Fruit fly (Drosophila melanogaster) whole organism, embryonic: ENCODE data around the gene drongo.

Experiments
- Antp ChIP-seq: fragments of 200-800 bp; sonication (Bioruptor generic); optimal IDR thresholded peaks from 3 replicates; lab custom pipeline; 2016; ENCODE audit warnings: missing biosample characterization, missing genetic modification characterization
- BtbVII ChIP-seq: fragments of 200-800 bp; sonication (Bioruptor generic); optimal IDR thresholded peaks from 3 replicates; lab custom pipeline; 2017; ENCODE audit warnings: missing biosample characterization, mild to moderate bottlenecking, missing genetic modification characterization
- CG10431 ChIP-seq: fragments of 200-800 bp; sonication (Bioruptor generic); optimal IDR thresholded peaks from 3 replicates; lab custom pipeline; 2018; ENCODE audit warnings: missing biosample characterization, mild to moderate bottlenecking, missing genetic modification characterization
- CG10565 ChIP-seq: fragments of 200-800 bp; sonication (Bioruptor generic); optimal IDR thresholded peaks from 3 replicates; lab custom pipeline; 2016; ENCODE audit warnings: missing biosample characterization, mild to moderate bottlenecking, missing genetic modification characterization
- CG11695 ChIP-seq: fragments of 200-800 bp; sonication (Bioruptor generic); IDR thresholded peaks from 3 replicates; pipeline ENCODE4 v1.3.6; 2022; ENCODE audit warnings: missing biosample characterization, missing genetic modification characterization
- CG12104 ChIP-seq: fragments of 200-800 bp; sonication (Bioruptor generic); optimal IDR thresholded peaks from 3 replicates; lab custom pipeline; 2016; ENCODE audit warnings: missing biosample characterization, missing genetic modification characterization
- CG12155 ChIP-seq: fragments of 200-800 bp; sonication (Bioruptor generic); optimal IDR thresholded peaks from 3 replicates; lab custom pipeline; 2016; ENCODE audit warnings: missing biosample characterization, missing genetic modification characterization
- CG15073 ChIP-seq: fragments of 200-800 bp; sonication (Bioruptor generic); optimal IDR thresholded peaks from 2 replicates; lab custom pipeline; 2016; ENCODE audit warnings: missing biosample characterization, missing genetic modification characterization
- CG1602 ChIP-seq: fragments of 200-800 bp; sonication (Bioruptor generic); optimal IDR thresholded peaks from 3 replicates; lab custom pipeline; 2016; ENCODE audit warnings: missing biosample characterization, missing genetic modification characterization
- CG1647 ChIP-seq: fragments of 200-800 bp; sonication (Bioruptor generic); optimal IDR thresholded peaks from 3 replicates; lab custom pipeline; 2016; ENCODE audit warnings: missing biosample characterization, missing genetic modification characterization
- CG17186 ChIP-seq: fragments of 200-800 bp; sonication (Bioruptor generic); optimal IDR thresholded peaks from 3 replicates; lab custom pipeline; 2017; ENCODE audit warnings: missing biosample characterization, missing genetic modification reagents, missing genetic modification characterization
- CG17829 ChIP-seq: fragments of 200-800 bp; optimal IDR thresholded peaks from 2 replicates; lab custom pipeline; 2019; ENCODE audit warnings: missing biosample characterization, mild to moderate bottlenecking, missing genetic modification characterization, moderate library complexity
- CG18262 ChIP-seq: fragments of 200-800 bp; optimal IDR thresholded peaks from 3 replicates; lab custom pipeline; 2019; ENCODE audit warnings: missing biosample characterization, mild to moderate bottlenecking, missing genetic modification characterization, moderate library complexity
- CG3065 ChIP-seq: fragments of 200-800 bp; sonication (Bioruptor generic); optimal IDR thresholded peaks from 2 replicates; lab custom pipeline; 2016; ENCODE audit warnings: missing biosample characterization, missing genetic modification characterization
- CG32532 ChIP-seq: fragments of 200-800 bp; sonication (Bioruptor generic); IDR thresholded peaks from 2 replicates; pipeline ENCODE4 v1.3.6; 2022; ENCODE audit warnings: missing biosample characterization, missing genetic modification characterization
- CG34224 ChIP-seq: fragments of 200-800 bp; sonication (Bioruptor generic); IDR thresholded peaks from 3 replicates; pipeline ENCODE4 v1.3.6; 2022; ENCODE audit warnings: missing biosample characterization, missing genetic modification characterization; ENCODE audit not compliant: partially characterized antibody
- CG3847 ChIP-seq: fragments of 200-800 bp; sonication (Bioruptor generic); IDR thresholded peaks from 2 replicates; pipeline ENCODE4 v1.3.6; 2022; ENCODE audit warnings: missing biosample characterization, missing genetic modification characterization
- CG3995 ChIP-seq: fragments of 200-800 bp; sonication (Bioruptor generic); optimal IDR thresholded peaks from 3 replicates; lab custom pipeline; 2016; ENCODE audit warnings: missing biosample characterization, missing genetic modification characterization
- CG4820 ChIP-seq: fragments of 200-800 bp; sonication (Bioruptor generic); optimal IDR thresholded peaks from 3 replicates; lab custom pipeline; 2016; ENCODE audit warnings: missing biosample characterization, missing genetic modification characterization
- CG8281 ChIP-seq: fragments of 200-800 bp; sonication (Bioruptor generic); optimal IDR thresholded peaks from 2 replicates; lab custom pipeline; 2018; ENCODE audit warnings: missing biosample characterization, mild to moderate bottlenecking, missing genetic modification characterization, moderate library complexity
- CG8359 ChIP-seq: fragments of 200-800 bp; sonication (Bioruptor generic); optimal IDR thresholded peaks from 2 replicates; lab custom pipeline; 2017; ENCODE audit warnings: missing biosample characterization, mild to moderate bottlenecking, missing genetic modification characterization, borderline replicate concordance
- CG9817 ChIP-seq: fragments of 200-800 bp; sonication (Bioruptor generic); optimal IDR thresholded peaks from 2 replicates; lab custom pipeline; 2018; ENCODE audit warnings: missing biosample characterization, mild to moderate bottlenecking, missing genetic modification characterization, moderate library complexity
- CHES-1-like ChIP-seq: fragments of 200-800 bp; sonication (Bioruptor generic); optimal IDR thresholded peaks from 2 replicates; lab custom pipeline; 2016; ENCODE audit warnings: missing biosample characterization, missing genetic modification characterization
- D19A ChIP-seq: fragments of 200-800 bp; optimal IDR thresholded peaks from 3 replicates; lab custom pipeline; 2019; ENCODE audit warnings: missing biosample characterization, mild to moderate bottlenecking, missing genetic modification characterization, moderate library complexity
- Doc2 ChIP-seq: fragments of 200-800 bp; sonication (Bioruptor generic); IDR thresholded peaks from 2 replicates; pipeline ENCODE4 v1.3.6; 2022; ENCODE audit warnings: missing biosample characterization, missing genetic modification characterization
- E2f1 ChIP-seq: fragments of 200-800 bp; sonication (Bioruptor generic); IDR thresholded peaks from 2 replicates; pipeline ENCODE4 v1.3.6; 2022; ENCODE audit warnings: missing biosample characterization, missing genetic modification characterization
- H15 ChIP-seq: fragments of 200-800 bp; sonication (Bioruptor generic); IDR thresholded peaks from 3 replicates; pipeline ENCODE4 v1.3.6; 2022; ENCODE audit warnings: missing biosample characterization, missing genetic modification characterization
- Hand ChIP-seq: fragments of 200-800 bp; sonication (Bioruptor generic); optimal IDR thresholded peaks from 2 replicates; lab custom pipeline; 2017; ENCODE audit warnings: mild to moderate bottlenecking, missing biosample characterization, missing genetic modification reagents, missing genetic modification characterization
- Hr3 ChIP-seq: fragments of 200-800 bp; sonication (Bioruptor generic); optimal IDR thresholded peaks from 3 replicates; lab custom pipeline; 2016; ENCODE audit warnings: missing biosample characterization, missing genetic modification characterization
- Kr ChIP-seq: fragments of 200-800 bp; sonication (Bioruptor generic); optimal IDR thresholded peaks from 2 replicates; lab custom pipeline; 2017; ENCODE audit warnings: missing biosample characterization, mild to moderate bottlenecking, missing genetic modification characterization
- NfI ChIP-seq: fragments of 200-800 bp; sonication (Bioruptor generic); optimal IDR thresholded peaks from 3 replicates; lab custom pipeline; 2018; ENCODE audit warnings: missing biosample characterization, mild to moderate bottlenecking, missing genetic modification characterization, moderate library complexity
- Opbp ChIP-seq: fragments of 200-800 bp; sonication (Bioruptor generic); IDR thresholded peaks from 3 replicates; pipeline ENCODE4 v1.3.6; 2022; ENCODE audit warnings: missing biosample characterization, missing genetic modification characterization; ENCODE audit not compliant: partially characterized antibody
- Sry-β ChIP-seq: fragments of 200-800 bp; sonication (Bioruptor generic); optimal IDR thresholded peaks from 2 replicates; lab custom pipeline; 2018; ENCODE audit warnings: missing biosample characterization, mild to moderate bottlenecking, missing genetic modification characterization, moderate library complexity
- YL-1 ChIP-seq: fragments of 200-800 bp; sonication (Bioruptor generic); optimal IDR thresholded peaks from 3 replicates; lab custom pipeline; 2017; ENCODE audit warnings: missing biosample characterization, mild to moderate bottlenecking, missing genetic modification characterization
- amos ChIP-seq: fragments of 200-800 bp; sonication (Bioruptor generic); IDR thresholded peaks from 2 replicates; pipeline ENCODE4 v1.3.6; 2022; ENCODE audit warnings: missing biosample characterization, missing genetic modification characterization; ENCODE audit not compliant: partially characterized antibody
- bbx ChIP-seq: fragments of 200-800 bp; sonication (Bioruptor generic); IDR thresholded peaks from 2 replicates; pipeline ENCODE4 v1.3.6; 2022; ENCODE audit warnings: missing biosample characterization, missing genetic modification characterization; ENCODE audit not compliant: partially characterized antibody
- btn ChIP-seq: fragments of 200-800 bp; sonication (Bioruptor generic); optimal IDR thresholded peaks from 2 replicates; lab custom pipeline; 2016; ENCODE audit warnings: missing biosample characterization, missing genetic modification characterization
- crc ChIP-seq: fragments of 200-800 bp; sonication (Bioruptor generic); optimal IDR thresholded peaks from 2 replicates; lab custom pipeline; 2016; ENCODE audit warnings: missing biosample characterization, missing genetic modification characterization
- dan ChIP-seq: fragments of 200-800 bp; sonication (Bioruptor generic); IDR thresholded peaks from 2 replicates; pipeline ENCODE4 v1.3.6; 2022; ENCODE audit warnings: missing biosample characterization, missing genetic modification characterization
- jigr1 ChIP-seq: fragments of 200-800 bp; sonication (Bioruptor generic); IDR thresholded peaks from 3 replicates; pipeline ENCODE4 v1.3.6; 2022; ENCODE audit warnings: missing biosample characterization, missing genetic modification characterization
- nerfin-2 ChIP-seq: fragments of 200-800 bp; sonication (Bioruptor generic); IDR thresholded peaks from 2 replicates; pipeline ENCODE4 v1.3.6; 2022; ENCODE audit warnings: missing biosample characterization, missing genetic modification characterization; ENCODE audit not compliant: partially characterized antibody
- ranshi ChIP-seq: fragments of 200-800 bp; sonication (Bioruptor generic); IDR thresholded peaks from 2 replicates; pipeline ENCODE4 v1.3.6; 2022; ENCODE audit warnings: missing biosample characterization, missing genetic modification characterization
- repo ChIP-seq: fragments of 200-800 bp; sonication (Bioruptor generic); optimal IDR thresholded peaks from 2 replicates; lab custom pipeline; 2016; ENCODE audit warnings: missing biosample characterization, missing genetic modification characterization
- sima ChIP-seq: fragments of 200-800 bp; sonication (Bioruptor generic); optimal IDR thresholded peaks from 2 replicates; lab custom pipeline; 2016; ENCODE audit warnings: missing biosample characterization, missing genetic modification characterization
- so ChIP-seq: fragments of 200-800 bp; sonication (Bioruptor generic); IDR thresholded peaks from 3 replicates; pipeline ENCODE4 v1.3.6; 2022; ENCODE audit warnings: missing biosample characterization, missing genetic modification characterization
- sr ChIP-seq: fragments of 200-800 bp; sonication (Bioruptor generic); IDR thresholded peaks from 3 replicates; pipeline ENCODE4 v1.3.6; 2022; ENCODE audit warnings: missing biosample characterization, missing genetic modification characterization
- tap ChIP-seq: fragments of 200-800 bp; optimal IDR thresholded peaks from 3 replicates; lab custom pipeline; 2019; ENCODE audit warnings: missing biosample characterization, mild to moderate bottlenecking, missing genetic modification characterization, moderate library complexity
- tio ChIP-seq: fragments of 200-800 bp; sonication (Bioruptor generic); optimal IDR thresholded peaks from 2 replicates; lab custom pipeline; 2017; ENCODE audit warnings: missing biosample characterization, missing genetic modification characterization, inconsistent platforms
- tup ChIP-seq: fragments of 200-800 bp; sonication (Bioruptor generic); optimal IDR thresholded peaks from 2 replicates; lab custom pipeline; 2016; ENCODE audit warnings: missing biosample characterization, mild to moderate bottlenecking, missing genetic modification characterization, moderate library complexity
- vfl ChIP-seq: fragments of 200-800 bp; sonication (Bioruptor generic); optimal IDR thresholded peaks from 2 replicates; lab custom pipeline; 2016; ENCODE audit warnings: missing biosample characterization, missing genetic modification characterization
- zen ChIP-seq: fragments of 200-800 bp; sonication (Bioruptor generic); optimal IDR thresholded peaks from 3 replicates; lab custom pipeline; 2018; ENCODE audit warnings: missing biosample characterization, mild to moderate bottlenecking, missing genetic modification characterization, moderate library complexity

The drongo gene

DNA sequence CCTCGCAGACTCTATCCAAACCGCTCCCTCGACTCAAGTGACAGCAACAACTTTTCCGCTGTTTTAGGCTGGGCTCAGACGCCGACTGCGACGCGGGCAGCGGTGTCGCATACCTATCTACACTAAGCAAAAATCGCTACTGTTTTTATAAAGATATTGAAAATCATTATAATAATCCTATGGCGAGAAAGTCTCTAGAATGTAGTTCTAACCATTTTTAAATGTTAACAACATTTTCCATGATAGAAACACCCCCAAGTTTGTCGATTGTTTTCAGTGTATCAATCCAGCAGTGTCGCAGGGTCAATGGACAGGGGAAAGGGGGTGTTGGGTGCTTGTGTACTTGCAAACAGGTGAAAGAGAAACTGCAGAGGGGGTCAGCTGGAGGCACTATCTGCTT is 15.0 kb upstream of the drongo start (continued):
- peak; percentile 95 for TF ChIP-seq CG12155 (GFP tag; lab: Kevin White, UChicago)
- peak; percentile 96 for TF ChIP-seq CG4820
- peak; percentile 88 for TF ChIP-seq sima (GFP tag; lab: Kevin White, UChicago)
- TF ChIP-seq CG10431 (GFP tag; lab: Kevin White, UChicago): peak; percentile 68
- peak; percentile 92 for TF ChIP-seq btn (GFP tag; lab: Kevin White, UChicago)
- TF ChIP-seq bbx: no peak
- peak; percentile 97 for TF ChIP-seq zen
- TF ChIP-seq CG8359: peak; percentile 87
- TF ChIP-seq CG3847 (GFP tag; lab: Robert Waterston, UW): peak; percentile 95
- peak; percentile 93 for TF ChIP-seq Antp (GFP tag; lab: Kevin White, UChicago)
- TF ChIP-seq vfl: peak; percentile 95
- TF ChIP-seq ranshi (GFP tag; lab: Robert Waterston, UW): peak; percentile 97
- TF ChIP-seq jigr1 (GFP tag; lab: Robert Waterston, UW): peak; percentile 89
- TF ChIP-seq nerfin-2 (GFP tag; lab: Robert Waterston, UW): no peak
- TF ChIP-seq tup: peak; percentile 91
- peak; percentile 93 for TF ChIP-seq NfI
- peak; percentile 94 for TF ChIP-seq CG1602 (GFP tag; lab: Kevin White, UChicago)
- TF ChIP-seq D19A (tag; lab: Kevin White, UChicago): peak; percentile 92
- peak; percentile 95 for TF ChIP-seq CG12104 (GFP tag; lab: Kevin White, UChicago)
- TF ChIP-seq sr (GFP tag; lab: Robert Waterston, UW): peak; percentile 88; the same call in 2 of the 3 replicates
- TF ChIP-seq YL-1 (GFP tag; lab: Kevin White, UChicago): peak; percentile 68
- TF ChIP-seq dan (GFP tag; lab: Robert Waterston, UW): peak; percentile 80
- TF ChIP-seq repo (GFP tag; lab: Kevin White, UChicago): peak; percentile 95
- TF ChIP-seq CHES-1-like (GFP tag; lab: Kevin White, UChicago): peak; percentile 92
- TF ChIP-seq CG34224 (GFP tag; lab: Robert Waterston, UW): no peak
- TF ChIP-seq E2f1: peak; percentile 95
- TF ChIP-seq CG8281 (tag; lab: Kevin White, UChicago): peak; percentile 92
- TF ChIP-seq CG17829 (tag; lab: Kevin White, UChicago): peak; percentile 97
- peak; percentile 70 for TF ChIP-seq CG3995
- peak; percentile 89 for TF ChIP-seq Hand (GFP tag; lab: Kevin White, UChicago)
- peak; percentile 43 for TF ChIP-seq Kr (GFP tag; lab: Kevin White, UChicago)
- TF ChIP-seq amos: no peak
- no peak for TF ChIP-seq Opbp (GFP tag; lab: Robert Waterston, UW)
- TF ChIP-seq CG32532 (GFP tag; lab: Robert Waterston, UW): peak; percentile 97
- peak; percentile 73 for TF ChIP-seq Doc2 (GFP tag; lab: Robert Waterston, UW)
- peak; percentile 94 for TF ChIP-seq crc (GFP tag; lab: Kevin White, UChicago)
- TF ChIP-seq tio: peak; percentile 96
- peak; percentile 86 for TF ChIP-seq CG3065 (GFP tag; lab: Kevin White, UChicago)
- peak; percentile 97 for TF ChIP-seq tap
- peak; percentile 84 for TF ChIP-seq CG10565 (GFP tag; lab: Kevin White, UChicago)
- peak; percentile 96 for TF ChIP-seq CG1647
- peak; percentile 97 for TF ChIP-seq CG9817 (tag; lab: Kevin White, UChicago)
- peak; percentile 96 for TF ChIP-seq H15 (GFP tag; lab: Robert Waterston, UW)
- peak; percentile 93 for TF ChIP-seq BtbVII (GFP tag; lab: Kevin White, UChicago)
- TF ChIP-seq CG11695 (GFP tag; lab: Robert Waterston, UW): peak; percentile 94
- TF ChIP-seq Sry-β: peak; percentile 52
- peak; percentile 78 for TF ChIP-seq CG15073 (GFP tag; lab: Kevin White, UChicago)
- TF ChIP-seq so (GFP tag; lab: Robert Waterston, UW): peak; percentile 96
- TF ChIP-seq CG18262 (tag; lab: Kevin White, UChicago): peak; percentile 95
- peak; percentile 89 for TF ChIP-seq CG17186 (GFP tag; lab: Kevin White, UChicago)
- TF ChIP-seq Hr3 (GFP tag; lab: Kevin White, UChicago): peak; percentile 95
